Fruit fly (Drosophila melanogaster) whole organism, embryonic: ENCODE results near the gene Ae2.

Experiments used
- Bdp1 ChIP-seq: fragments of 200-800 bp; sonication (Bioruptor generic); optimal IDR thresholded peaks from 3 replicates; lab custom pipeline; 2016; ENCODE audit warnings: missing biosample characterization, missing genetic modification characterization
- CG10543 ChIP-seq: fragments of 200-800 bp; sonication (Bioruptor generic); optimal IDR thresholded peaks from 3 replicates; lab custom pipeline; 2017; ENCODE audit warnings: missing biosample characterization, mild to moderate bottlenecking, missing genetic modification characterization, moderate library complexity
- CG12769 ChIP-seq: fragments of 200-800 bp; sonication (Bioruptor generic); optimal IDR thresholded peaks from 2 replicates; lab custom pipeline; 2019; ENCODE audit warnings: missing biosample characterization, mild to moderate bottlenecking, missing genetic modification characterization, moderate library complexity
- CG14014 ChIP-seq: fragments of 200-800 bp; sonication (Bioruptor generic); IDR thresholded peaks from 2 replicates; pipeline ENCODE4 v1.3.6; 2022; ENCODE audit warnings: missing biosample characterization, missing genetic modification characterization
- CG14441 ChIP-seq: fragments of 200-800 bp; sonication (Bioruptor generic); IDR thresholded peaks from 2 replicates; pipeline ENCODE4 v1.3.6; 2022; ENCODE audit warnings: missing biosample characterization, missing genetic modification characterization
- CG14860 ChIP-seq: fragments of 200-800 bp; sonication (Bioruptor generic); IDR thresholded peaks from 3 replicates; pipeline ENCODE4 v1.3.6; 2022; ENCODE audit warnings: missing biosample characterization, missing genetic modification characterization; ENCODE audit not compliant: partially characterized antibody
- CG15073 ChIP-seq: fragments of 200-800 bp; sonication (Bioruptor generic); optimal IDR thresholded peaks from 2 replicates; lab custom pipeline; 2016; ENCODE audit warnings: missing biosample characterization, missing genetic modification characterization
- CG1647 ChIP-seq: fragments of 200-800 bp; sonication (Bioruptor generic); optimal IDR thresholded peaks from 3 replicates; lab custom pipeline; 2016; ENCODE audit warnings: missing biosample characterization, missing genetic modification characterization
- CG17385 ChIP-seq: fragments of 200-800 bp; sonication (Bioruptor generic); optimal IDR thresholded peaks from 3 replicates; lab custom pipeline; 2018; ENCODE audit warnings: missing biosample characterization, mild to moderate bottlenecking, missing genetic modification characterization
- CG2199 ChIP-seq: fragments of 200-800 bp; sonication (Bioruptor generic); IDR thresholded peaks from 3 replicates; pipeline ENCODE4 v1.3.6; 2022; ENCODE audit warnings: missing biosample characterization, missing genetic modification characterization
- CG34422 ChIP-seq: fragments of 200-800 bp; sonication (Bioruptor generic); IDR thresholded peaks from 3 replicates; pipeline ENCODE4 v1.3.6; 2022; ENCODE audit warnings: missing biosample characterization, missing genetic modification characterization
- CG4282 ChIP-seq: fragments of 200-800 bp; sonication (Bioruptor generic); optimal IDR thresholded peaks from 2 replicates; lab custom pipeline; 2016; ENCODE audit warnings: missing biosample characterization, missing genetic modification characterization
- CG4328 ChIP-seq: fragments of 200-800 bp; sonication (Bioruptor generic); optimal IDR thresholded peaks from 3 replicates; lab custom pipeline; 2017; ENCODE audit warnings: missing biosample characterization, missing genetic modification reagents, missing genetic modification characterization
- CG5180 ChIP-seq: fragments of 200-800 bp; sonication (Bioruptor generic); optimal IDR thresholded peaks from 3 replicates; lab custom pipeline; 2017; ENCODE audit warnings: missing biosample characterization, missing genetic modification characterization, mild to moderate bottlenecking, moderate library complexity, missing genetic modification reagents
- CG8089 ChIP-seq: fragments of 200-800 bp; sonication (Bioruptor generic); optimal IDR thresholded peaks from 3 replicates; lab custom pipeline; 2016; ENCODE audit warnings: missing biosample characterization, missing genetic modification characterization
- CG8924 ChIP-seq: fragments of 200-800 bp; optimal IDR thresholded peaks from 3 replicates; lab custom pipeline; 2019; ENCODE audit warnings: missing biosample characterization, mild to moderate bottlenecking, missing genetic modification characterization, moderate library complexity
- Drgx ChIP-seq: fragments of 200-800 bp; sonication (Bioruptor generic); IDR thresholded peaks from 2 replicates; pipeline ENCODE4 v1.3.6; 2022; ENCODE audit warnings: missing biosample characterization, missing genetic modification characterization
- Gug ChIP-seq: fragments of 200-800 bp; sonication (Bioruptor generic); IDR thresholded peaks from 4 replicates; pipeline ENCODE4 v1.3.6; 2022; ENCODE audit warnings: missing biosample characterization, missing genetic modification characterization
- Max ChIP-seq: fragments of 200-800 bp; sonication (Bioruptor generic); optimal IDR thresholded peaks from 2 replicates; lab custom pipeline; 2016; ENCODE audit warnings: missing biosample characterization, mild to moderate bottlenecking, missing genetic modification characterization
- Med ChIP-seq: fragments of 200-800 bp; sonication (Bioruptor generic); peaks from one replicate; lab custom pipeline; 2016; ENCODE audit warnings: missing biosample characterization, missing genetic modification characterization, mild to moderate bottlenecking, inconsistent platforms, moderate library complexity
- Pdp1 ChIP-seq, 2 experiments: fragments of 200-800 bp; sonication (Bioruptor generic); optimal IDR thresholded peaks; 3 replicates each; lab custom pipeline; 2016; ENCODE audit warnings: missing biosample characterization in 2 of 2, missing genetic modification characterization in 2 of 2, mild to moderate bottlenecking in 1 of 2, moderate library complexity in 1 of 2
- abd-A ChIP-seq: fragments of 200-800 bp; sonication (Bioruptor generic); optimal IDR thresholded peaks from 3 replicates; lab custom pipeline; 2019; ENCODE audit warnings: missing biosample characterization, mild to moderate bottlenecking, missing genetic modification characterization, moderate library complexity
- ara ChIP-seq: fragments of 200-800 bp; sonication (Bioruptor generic); IDR thresholded peaks from 2 replicates; pipeline ENCODE4 v1.3.6; 2022; ENCODE audit warnings: missing biosample characterization, missing genetic modification characterization
- cg ChIP-seq: fragments of 200-800 bp; sonication (Bioruptor generic); optimal IDR thresholded peaks from 3 replicates; lab custom pipeline; 2019; ENCODE audit warnings: missing biosample characterization, mild to moderate bottlenecking, missing genetic modification characterization, moderate library complexity
- chinmo ChIP-seq: fragments of 200-800 bp; sonication (Bioruptor generic); IDR thresholded peaks from 4 replicates; pipeline ENCODE4 v1.3.6; 2022; ENCODE audit warnings: missing biosample characterization, missing genetic modification characterization; ENCODE audit not compliant: partially characterized antibody
- ci ChIP-seq: fragments of 200-800 bp; sonication (Bioruptor generic); IDR thresholded peaks from 3 replicates; pipeline ENCODE4 v1.3.6; 2022; ENCODE audit warnings: missing biosample characterization, missing genetic modification characterization
- crol ChIP-seq: fragments of 200-800 bp; sonication (Bioruptor generic); IDR thresholded peaks from 2 replicates; pipeline ENCODE4 v1.3.6; 2022; ENCODE audit warnings: missing biosample characterization, missing genetic modification characterization
- gro ChIP-seq: fragments of 200-800 bp; sonication (Bioruptor generic); optimal IDR thresholded peaks from 2 replicates; lab custom pipeline; 2016; ENCODE audit warnings: missing biosample characterization, missing genetic modification characterization
- lab ChIP-seq: fragments of 200-800 bp; sonication (Bioruptor generic); optimal IDR thresholded peaks from 3 replicates; lab custom pipeline; 2017; ENCODE audit warnings: missing biosample characterization, missing genetic modification characterization, mild to moderate bottlenecking, moderate library complexity, missing genetic modification reagents
- nau ChIP-seq: fragments of 200-800 bp; sonication (Bioruptor generic); optimal IDR thresholded peaks from 3 replicates; lab custom pipeline; 2017; ENCODE audit warnings: missing biosample characterization, mild to moderate bottlenecking, missing genetic modification characterization, missing genetic modification reagents
- oc ChIP-seq: fragments of 200-800 bp; sonication (Bioruptor generic); optimal IDR thresholded peaks from 2 replicates; lab custom pipeline; 2018; ENCODE audit warnings: missing biosample characterization, mild to moderate bottlenecking, missing genetic modification characterization, moderate library complexity
- p53 ChIP-seq: fragments of 200-800 bp; sonication (Bioruptor generic); optimal IDR thresholded peaks from 2 replicates; lab custom pipeline; 2016; ENCODE audit warnings: missing biosample characterization, missing genetic modification characterization
- peb ChIP-seq: fragments of 200-800 bp; sonication (Bioruptor generic); IDR thresholded peaks from 2 replicates; pipeline ENCODE4 v1.3.6; 2022; ENCODE audit warnings: missing biosample characterization, missing genetic modification characterization
- pho ChIP-seq: fragments of 200-800 bp; sonication (Bioruptor generic); optimal IDR thresholded peaks from 2 replicates; lab custom pipeline; 2016; ENCODE audit warnings: missing biosample characterization, missing genetic modification characterization
- ro ChIP-seq: fragments of 200-800 bp; sonication (Bioruptor generic); IDR thresholded peaks from 2 replicates; pipeline ENCODE4 v1.3.6; 2022; ENCODE audit warnings: missing biosample characterization, missing genetic modification characterization
- sd ChIP-seq: fragments of 200-800 bp; sonication (Bioruptor generic); optimal IDR thresholded peaks from 3 replicates; lab custom pipeline; 2018; ENCODE audit warnings: missing biosample characterization, mild to moderate bottlenecking, missing genetic modification characterization, moderate library complexity
- sens ChIP-seq: fragments of 200-800 bp; sonication (Bioruptor generic); peaks from one replicate; lab custom pipeline; 2016; ENCODE audit warnings: missing biosample characterization, missing genetic modification characterization
- shn ChIP-seq: fragments of 200-800 bp; sonication (Bioruptor generic); optimal IDR thresholded peaks from 3 replicates; lab custom pipeline; 2016; ENCODE audit warnings: missing biosample characterization, missing genetic modification characterization
- slou ChIP-seq: fragments of 200-800 bp; sonication (Bioruptor generic); optimal IDR thresholded peaks from 3 replicates; lab custom pipeline; 2016; ENCODE audit warnings: missing biosample characterization, missing genetic modification characterization
- sr ChIP-seq: fragments of 200-800 bp; sonication (Bioruptor generic); IDR thresholded peaks from 3 replicates; pipeline ENCODE4 v1.3.6; 2022; ENCODE audit warnings: missing biosample characterization, missing genetic modification characterization

Gene Ae2

DNA sequence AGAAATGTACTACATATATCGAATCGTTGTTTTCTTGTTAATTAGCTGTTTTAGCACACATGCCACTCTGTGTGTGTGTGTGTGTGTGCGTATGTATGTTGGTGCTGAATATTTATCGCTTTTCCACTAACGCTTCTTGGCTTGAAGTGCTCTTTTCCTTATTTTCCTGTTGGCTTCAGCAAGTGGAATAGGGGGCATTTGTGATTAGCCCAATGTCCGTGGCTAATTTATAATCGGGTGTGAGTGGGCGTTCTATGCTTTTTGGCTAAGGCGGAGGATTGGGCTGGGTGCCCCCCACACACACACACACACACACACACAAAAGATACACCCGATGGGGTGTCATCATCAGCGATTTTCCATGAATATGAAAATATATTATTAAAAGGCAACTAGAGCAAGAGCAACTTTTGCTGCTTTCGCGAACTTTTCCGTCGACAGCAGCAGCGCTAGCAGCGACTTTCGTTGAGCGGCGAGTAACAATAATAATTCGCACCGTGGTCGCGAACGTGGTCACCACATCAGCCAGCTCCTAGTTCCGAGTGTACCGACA lies 50.1 kb downstream of the Ae2 start, which contains the start of gene CG43897:
TSS of gene CG43897 (plus strand) at position 503 of the 553 bp plus-strand sequence.
- peak; percentile 19 for TF ChIP-seq CG10543 (GFP tag; lab: Kevin White, UChicago)
- TF ChIP-seq ro: 0 out of 2 replicates have a peak, but pooled peaks have one; percentile 22
- no peak for TF ChIP-seq CG5180 (GFP tag; lab: Kevin White, UChicago)
- no peak for TF ChIP-seq lab (GFP tag; lab: Kevin White, UChicago)
- TF ChIP-seq CG12769 (tag; lab: Kevin White, UChicago): peak; percentile 87
- TF ChIP-seq sd: peak; percentile 58
- TF ChIP-seq p53 (GFP tag; lab: Kevin White, UChicago): no peak
- peak; percentile 92 for TF ChIP-seq sr (GFP tag; lab: Robert Waterston, UW)
- no peak for TF ChIP-seq gro (GFP tag; lab: Kevin White, UChicago)
- TF ChIP-seq cg (GFP tag; lab: Kevin White, UChicago): peak; percentile 26
- 0 out of 4 replicates have a peak, but pooled peaks have one; percentile 23 for TF ChIP-seq chinmo (GFP tag; lab: Robert Waterston, UW)
- no peak for TF ChIP-seq CG14860
- TF ChIP-seq CG8924 (tag; lab: Kevin White, UChicago): no peak
- TF ChIP-seq, all 482 proteins: peak for 7

DNA sequence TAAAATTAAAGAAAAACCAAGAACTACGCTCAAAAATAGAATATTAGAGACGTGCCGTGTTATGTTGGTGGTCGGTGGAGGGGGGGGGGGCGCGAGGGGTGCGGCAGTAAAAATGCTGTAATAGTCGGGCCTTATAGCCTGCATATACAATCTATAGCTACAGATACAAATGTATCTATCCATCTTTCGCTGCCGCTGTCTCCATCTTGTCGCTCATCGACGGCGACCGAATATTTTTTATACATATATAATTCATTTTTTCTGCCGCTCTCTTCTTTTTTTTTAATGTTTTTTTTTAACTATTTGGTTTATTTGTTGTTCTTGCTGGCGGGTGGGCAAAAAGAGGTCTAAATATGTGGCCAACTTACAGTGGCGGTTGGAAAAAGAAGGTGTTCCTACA lies 51.3 kb downstream of the Ae2 start:
- TF ChIP-seq crol: peak; percentile 89
- TF ChIP-seq sd: peak; percentile 72
- peak; percentile 14 for TF ChIP-seq sens
- no peak for TF ChIP-seq Bdp1 (GFP tag; lab: Kevin White, UChicago)
- TF ChIP-seq pho (GFP tag; lab: Kevin White, UChicago): no peak
- no peak for TF ChIP-seq CG1647 (GFP tag; lab: Kevin White, UChicago)
- TF ChIP-seq CG4328 (GFP tag; lab: Kevin White, UChicago): peak; percentile 47
- TF ChIP-seq CG10543 (GFP tag; lab: Kevin White, UChicago): peak; percentile 74
- TF ChIP-seq CG34422 (GFP tag; lab: Robert Waterston, UW): no peak
- TF ChIP-seq Med (GFP tag; lab: Kevin White, UChicago): peak; percentile 48
- TF ChIP-seq Gug: no peak
- peak; percentile 36; the same call in 1 of the 3 replicates for TF ChIP-seq CG2199 (GFP tag; lab: Robert Waterston, UW)
- TF ChIP-seq CG4282 (GFP tag; lab: Kevin White, UChicago): no peak
- TF ChIP-seq Drgx (GFP tag; lab: Robert Waterston, UW): peak; percentile 68
- TF ChIP-seq abd-A: peak; percentile 48
- no peak for TF ChIP-seq peb (GFP tag; lab: Robert Waterston, UW)
- no peak for TF ChIP-seq oc (tag; lab: Kevin White, UChicago)
- TF ChIP-seq slou (GFP tag; lab: Kevin White, UChicago): no peak
- TF ChIP-seq, all 482 proteins: peak for 9

- TF ChIP-seq Med (GFP tag; lab: Kevin White, UChicago) (peak; percentile 7), Max (GFP tag; lab: Kevin White, UChicago) (no peak), nau (peak; percentile 66), CG17385 (GFP tag; lab: Kevin White, UChicago) (peak; percentile 16), sd (peak; percentile 87), ara (GFP tag; lab: Robert Waterston, UW) (no peak), Drgx (GFP tag; lab: Robert Waterston, UW) (peak; percentile 19; the same call in 1 of the 2 replicates), chinmo (GFP tag; lab: Robert Waterston, UW) (0 out of 4 replicates have a peak, but pooled peaks have one; percentile 27), shn (no peak), CG14014 (GFP tag; lab: Robert Waterston, UW) (0 out of 2 replicates have a peak, but pooled peaks have one; percentile 11), Pdp1 (GFP tag; optimal IDR thresholded peaks at IDR 0.05; lab: Kevin White, UChicago) (peak in 1 of 2 experiments; percentile 85), CG14441 (no peak), CG8089 (no peak), CG10543 (GFP tag; lab: Kevin White, UChicago) (peak; percentile 14), ci (0 out of 3 replicates have a peak, but pooled peaks have one; percentile 23), sr (GFP tag; lab: Robert Waterston, UW) (peak; percentile 7; the same call in 1 of the 3 replicates), CG15073 (peak; percentile 78)
These were observed 52.4 kb downstream of the Ae2 start for dm6 chr3L:9815705-9816104.
